Worm (Caenorhabditis elegans): ENCODE measurements around the gene trip-4.

trip-4 gene

DNA sequence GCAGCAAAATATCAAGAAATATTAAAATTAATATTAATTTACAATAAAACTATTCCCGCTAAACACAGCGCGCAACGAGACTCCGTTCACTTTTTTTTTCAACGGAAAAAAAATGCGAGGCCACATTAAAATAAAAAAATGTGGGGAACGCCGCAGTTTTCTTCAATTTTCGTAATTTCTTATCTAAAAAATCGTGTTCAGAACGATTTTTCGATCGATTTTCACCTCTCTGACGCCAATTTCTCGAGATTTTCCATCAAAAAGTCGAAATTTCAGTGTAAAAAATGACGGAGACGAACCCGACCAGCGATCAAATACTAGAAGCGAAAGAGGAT lies 50.7 kb downstream of the trip-4 start, which contains the start of gene Y53F4B.21:
Gene Y53F4B.21, plus strand, starts transcription at position 285 of the 335 bp plus-strand sequence.
- TF ChIP-seq B0035.1 (tag; optimal IDR thresholded peaks at IDR 0.05) (no peak), K12H6.12 (tag; optimal IDR thresholded peaks at IDR 0.05) (no peak), let-607 (tag; optimal IDR thresholded peaks at IDR 0.05) (no peak), hmg-20 (GFP tag; IDR thresholded peaks at IDR 0.05) (no peak), chd-7 (tag; optimal IDR thresholded peaks at IDR 0.05) (no peak), attf-3 (GFP tag; conservative IDR thresholded peaks at IDR 0.05) (peak; percentile 84)

DNA sequence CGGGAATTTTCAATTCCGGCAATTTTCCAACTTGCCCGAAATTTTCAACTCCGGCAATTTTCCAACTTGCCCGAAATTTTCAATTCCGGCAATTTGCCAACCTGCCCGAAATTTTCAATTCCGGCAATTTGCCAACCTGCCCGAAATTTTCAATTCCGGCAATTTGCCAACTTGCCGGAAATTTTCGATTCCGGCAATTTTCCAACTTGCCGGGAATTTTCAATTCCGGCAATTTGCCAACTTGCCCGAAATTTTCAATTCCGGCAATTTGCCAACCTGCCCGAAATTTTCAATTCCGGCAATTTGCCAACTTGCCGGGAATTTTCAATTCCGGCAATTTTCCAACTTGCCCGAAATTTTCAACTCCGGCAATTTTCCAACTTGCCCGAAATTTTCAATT lies 57.1 kb downstream of the trip-4 start:
- TF ChIP-seq bed-2 (GFP tag; IDR thresholded peaks at IDR 0.05) = 0 out of 2 replicates have a peak, but pooled peaks have one; percentile 39

Measured in whole organism, young adult.